Fruit fly (Drosophila melanogaster): Measurements from ENCODE around the gene pns.

The pns gene

dm6 chr3L:1575731-1576376 lies 38.9 kb downstream of the pns start (continued):
- TF ChIP-seq CG4617 (GFP tag; optimal IDR thresholded peaks at IDR 0.05; ENCODE audit: borderline replicate concordance) (no peak), CG10462 (GFP tag; optimal IDR thresholded peaks at IDR 0.05) (no peak), CG1647 (GFP tag; optimal IDR thresholded peaks at IDR 0.05) (no peak), CG7839 (tag; optimal IDR thresholded peaks at IDR 0.05) (no peak), CG4282 (GFP tag; optimal IDR thresholded peaks at IDR 0.05) (peak; percentile 3), ac (GFP tag; optimal IDR thresholded peaks at IDR 0.05) (no peak), Nf-YB (GFP tag; optimal IDR thresholded peaks at IDR 0.05) (no peak), CG2875 (GFP tag; optimal IDR thresholded peaks at IDR 0.05) (no peak), chm (GFP tag; IDR thresholded peaks at IDR 0.05) (no peak), Mes4 (GFP tag; optimal IDR thresholded peaks at IDR 0.05) (no peak), dmrt11E (tag; optimal IDR thresholded peaks at IDR 0.05) (peak; percentile 5), knrl (GFP tag; IDR thresholded peaks at IDR 0.05; ENCODE audit: partially characterized antibody) (no peak), ara (GFP tag; IDR thresholded peaks at IDR 0.05) (no peak), nmo (GFP tag; optimal IDR thresholded peaks at IDR 0.05) (no peak), CG17361 (GFP tag; IDR thresholded peaks at IDR 0.05) (no peak), Fer1 (GFP tag; optimal IDR thresholded peaks at IDR 0.05) (no peak), CG11723 (GFP tag; optimal IDR thresholded peaks at IDR 0.05) (no peak), CG2120 (GFP tag; optimal IDR thresholded peaks at IDR 0.05) (no peak), CG16813 (GFP tag; IDR thresholded peaks at IDR 0.05; ENCODE audit: partially characterized antibody) (no peak), sens (GFP tag) (peak; percentile 55), z (GFP tag; IDR thresholded peaks at IDR 0.05) (0 out of 3 replicates have a peak, but pooled peaks have one; percentile 12), mirr (GFP tag; optimal IDR thresholded peaks at IDR 0.05) (no peak), so (GFP tag; IDR thresholded peaks at IDR 0.05) (peak; percentile 47; the same call in 1 of the 3 replicates), sim (GFP tag; IDR thresholded peaks at IDR 0.05) (no peak), CG3281 (GFP tag; optimal IDR thresholded peaks at IDR 0.05) (no peak), CG9437 (GFP tag; optimal IDR thresholded peaks at IDR 0.05) (peak; percentile 27), ranshi (GFP tag; IDR thresholded peaks at IDR 0.05) (peak; percentile 13; the same call in 1 of the 2 replicates), rib (GFP tag; IDR thresholded peaks at IDR 0.05) (no peak), CG17328 (GFP tag; IDR thresholded peaks at IDR 0.05) (no peak), CG15696 (tag; optimal IDR thresholded peaks at IDR 0.05) (no peak), zfh1 (GFP tag; IDR thresholded peaks at IDR 0.05) (0 out of 3 replicates have a peak, but pooled peaks have one; percentile 42), vnd (GFP tag; IDR thresholded peaks at IDR 0.05; ENCODE audit: partially characterized antibody) (no peak), oc (tag; optimal IDR thresholded peaks at IDR 0.05) (no peak), CG6854 (GFP tag; optimal IDR thresholded peaks at IDR 0.05) (peak; percentile 15), CG17568 (GFP tag; optimal IDR thresholded peaks at IDR 0.05) (peak; percentile 35), exex (tag; optimal IDR thresholded peaks at IDR 0.05) (no peak), dm (GFP tag; optimal IDR thresholded peaks at IDR 0.05) (no peak), Dll (GFP tag; IDR thresholded peaks at IDR 0.05; ENCODE audit: partially characterized antibody) (no peak), ash1 (GFP tag; optimal IDR thresholded peaks at IDR 0.05) (no peak), CG7271 (tag; optimal IDR thresholded peaks at IDR 0.05) (peak; percentile 18), slbo (GFP tag; IDR thresholded peaks at IDR 0.05) (no peak), lilli (GFP tag; optimal IDR thresholded peaks at IDR 0.05) (peak; percentile 7), CrebB (tag; optimal IDR thresholded peaks at IDR 0.05) (no peak), CG17612 (GFP tag; IDR thresholded peaks at IDR 0.05) (no peak), sisA (GFP tag; IDR thresholded peaks at IDR 0.05) (no peak), Dbx (GFP tag; IDR thresholded peaks at IDR 0.05) (no peak), CG7745 (tag; optimal IDR thresholded peaks at IDR 0.05) (no peak), ap (GFP tag; IDR thresholded peaks at IDR 0.05) (no peak), caup (GFP tag; optimal IDR thresholded peaks at IDR 0.05; ENCODE audit: severe bottlenecking) (no peak), sob (GFP tag; IDR thresholded peaks at IDR 0.05) (0 out of 2 replicates have a peak, but pooled peaks have one; percentile 17)

Data from whole organism, embryonic.